Worm (Caenorhabditis elegans) whole organism, L4 larva: ENCODE data around the gene F16B4.6.

Experiments used
- Y105C5A.15 ChIP-seq: fragments of 200-800 bp; sonication (Bioruptor generic); IDR thresholded peaks from 2 replicates; pipeline ENCODE4 v1.3.6; 2022; ENCODE audit warnings: missing genetic modification characterization, missing compliant biosample characterization
- ces-1 ChIP-seq: fragments of 150-350 bp; sonication (generic microtip); optimal IDR thresholded peaks from 4 replicates; lab custom pipeline; 2014; ENCODE audit warnings: missing biosample characterization, missing genetic modification reagents, missing genetic modification characterization
- duxl-1 ChIP-seq: sonication (generic microtip); optimal IDR thresholded peaks from 2 replicates; lab custom pipeline; 2016; ENCODE audit warnings: mild to moderate bottlenecking, missing genetic modification characterization, moderate library complexity, missing compliant biosample characterization; ENCODE audit not compliant: poor library complexity
- lin-39 ChIP-seq: fragments of 150-350 bp; optimal IDR thresholded peaks from 2 replicates; lab custom pipeline; 2014; ENCODE audit warnings: missing biosample characterization, missing genetic modification reagents, missing genetic modification characterization

DNA sequence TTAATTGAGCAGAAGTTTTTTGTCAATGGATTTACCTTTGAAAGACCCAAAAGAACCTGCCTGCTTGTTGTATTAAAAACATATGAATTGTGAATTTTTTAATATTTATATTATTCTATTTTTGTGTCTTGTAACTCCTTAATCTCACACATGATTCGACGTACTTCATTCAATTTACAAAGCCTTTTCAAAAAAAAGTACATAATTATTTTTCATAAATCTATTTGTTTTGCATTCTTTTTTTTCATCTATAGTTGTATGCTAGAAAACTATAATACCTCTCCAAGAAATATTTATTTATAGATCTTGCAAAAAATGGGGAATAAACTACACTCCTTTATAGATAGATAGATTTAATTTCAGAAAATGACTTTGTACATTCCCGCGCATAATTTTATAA, 31.8 kb downstream of the F16B4.6 start, which contains the start of gene nhr-179:
- TF ChIP-seq Y105C5A.15 (no peak), ces-1 (no peak), lin-39 (tag; lab: Kevin White, UChicago) (no peak), duxl-1 (tag; lab: Kevin White, UChicago) (no peak)
